Worm (Caenorhabditis elegans): ENCODE data around the gene C28H8.7.

DNA sequence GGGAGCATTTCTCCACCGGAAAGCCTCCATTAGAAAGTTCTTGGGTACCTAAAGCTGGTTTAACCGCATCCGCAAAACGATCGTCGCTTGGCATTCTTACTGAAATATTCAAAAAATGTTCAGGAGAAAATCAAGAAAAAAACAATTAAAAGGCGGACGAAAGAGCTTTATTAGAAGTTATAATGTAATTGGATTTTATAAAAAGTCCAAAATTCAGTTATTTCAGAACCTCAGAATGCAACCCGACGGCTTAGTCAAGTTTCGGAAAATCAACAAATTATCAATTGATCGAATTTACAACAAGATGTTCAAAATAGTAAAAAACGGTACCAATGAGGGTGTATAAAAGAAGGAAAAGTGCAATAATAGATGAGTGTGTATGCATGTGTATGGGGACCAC, 9.1 kb upstream of the C28H8.7 start, which contains the start of gene pxl-1:
- no peak for TF ChIP-seq ztf-11 (tag; optimal IDR thresholded peaks at IDR 0.05)
- TF ChIP-seq ces-1 (GFP tag; optimal IDR thresholded peaks at IDR 0.05): no peak
- no peak for TF ChIP-seq nhr-76 (tag; optimal IDR thresholded peaks at IDR 0.05)
- no peak for TF ChIP-seq lsy-2 (tag; optimal IDR thresholded peaks at IDR 0.05)
- no peak for TF ChIP-seq elt-1 (tag; optimal IDR thresholded peaks at IDR 0.05; ENCODE audit: borderline replicate concordance, insufficient read depth)
- no peak for TF ChIP-seq snpc-4 (tag; optimal IDR thresholded peaks at IDR 0.05)
- TF ChIP-seq nhr-12 (tag; optimal IDR thresholded peaks at IDR 0.05): no peak
